Worm (Caenorhabditis elegans) whole organism, L4/young adult: ENCODE results near the gene asp-16.

Source experiments
- dao-5 ChIP-seq: sonication (generic microtip); optimal IDR thresholded peaks from 2 replicates; lab custom pipeline; 2016; ENCODE audit warnings: missing genotype, missing genetic modification characterization, moderate library complexity, missing compliant biosample characterization
- him-1 ChIP-seq: sonication (generic microtip); optimal IDR thresholded peaks from 2 replicates; lab custom pipeline; 2016; ENCODE audit warnings: missing genotype, missing genetic modification reagents, missing genetic modification characterization, missing compliant biosample characterization

- TF ChIP-seq him-1 (tag; lab: Kevin White, UChicago), result no peak
- TF ChIP-seq dao-5 (tag; lab: Kevin White, UChicago), result no peak
Measured at ce11 chrV:19090885-19091284, 48.5 kb upstream of the asp-16 start.
